Fruit fly (Drosophila melanogaster) Kc167 (cell line): Measurements from ENCODE around the gene blanks.

Experiments
- Myc ChIP-seq: fragments of >200 bp; optimal IDR thresholded peaks from 2 replicates; lab custom pipeline; 2017; ENCODE audit warnings: missing external identifiers
- h ChIP-seq: fragments of >200 bp; optimal IDR thresholded peaks from 3 replicates; lab custom pipeline; 2018; ENCODE audit warnings: missing external identifiers
- insv ChIP-seq: fragments of >200 bp; optimal IDR thresholded peaks from 3 replicates; lab custom pipeline; 2018; ENCODE audit warnings: missing external identifiers
- psq ChIP-seq: fragments of >200 bp; optimal IDR thresholded peaks from 2 replicates; lab custom pipeline; 2017; ENCODE audit warnings: missing external identifiers
- ttk ChIP-seq: sonication (Bioruptor generic); optimal IDR thresholded peaks from 2 replicates; lab custom pipeline; 2017; ENCODE audit warnings: missing external identifiers

- no peak for TF ChIP-seq psq (lab: Kevin White, UChicago)
- no peak for TF ChIP-seq h (lab: Kevin White, UChicago)
- TF ChIP-seq Myc (lab: Kevin White, UChicago), result no peak
- no peak for TF ChIP-seq ttk (lab: Kevin White, UChicago)
- TF ChIP-seq insv (lab: Kevin White, UChicago), result no peak
Observed at dm6 chr3L:5498858-5499257, at the start of gene blanks.
